Worm (Caenorhabditis elegans) whole organism, L2 larva: ENCODE data around the gene F42G2.5.

Source experiments
- egl-27 ChIP-seq: sonication (generic microtip); optimal IDR thresholded peaks from 3 replicates; lab custom pipeline; 2017; ENCODE audit warnings: missing biosample characterization, missing genetic modification reagents, missing genetic modification characterization
- fos-1 ChIP-seq: fragments of 150-350 bp; optimal IDR thresholded peaks from 2 replicates; lab custom pipeline; 2014; ENCODE audit warnings: missing biosample characterization, missing genetic modification characterization
- lsy-2 ChIP-seq, 2 experiments: fragments of 150-350 bp in 1 of 2; sonication (generic microtip) in 1 of 2; optimal IDR thresholded peaks; 2 replicates each; lab custom pipeline; 2014 to 2017; ENCODE audit warnings: missing biosample characterization in 2 of 2, missing genetic modification characterization in 2 of 2
- mdl-1 ChIP-seq, 2 experiments: fragments of 150-350 bp in 1 of 2; sonication (generic microtip) in 1 of 2; optimal IDR thresholded peaks; 2 replicates each; lab custom pipeline; 2017; ENCODE audit warnings: missing biosample characterization in 2 of 2, missing genetic modification characterization in 2 of 2
- nhr-25 ChIP-seq: fragments of 150-350 bp; sonication (generic microtip); optimal IDR thresholded peaks from 3 replicates; lab custom pipeline; 2014; ENCODE audit warnings: missing biosample characterization, missing genetic modification characterization
- skn-1 ChIP-seq: sonication (generic microtip); optimal IDR thresholded peaks from 2 replicates; lab custom pipeline; 2017; ENCODE audit warnings: missing biosample characterization, missing genetic modification characterization
- sma-9 ChIP-seq, 2 experiments: fragments of 150-350 bp in 1 of 2; sonication (generic microtip) in 1 of 2; optimal IDR thresholded peaks; 2 replicates each; lab custom pipeline; 2014 to 2016; ENCODE audit warnings: missing genetic modification characterization in 2 of 2, mild to moderate bottlenecking in 1 of 2, missing biosample characterization in 1 of 2, missing compliant biosample characterization in 1 of 2, missing genetic modification reagents in 1 of 2, moderate library complexity in 1 of 2
- snpc-4 ChIP-seq: fragments of 150-350 bp; optimal IDR thresholded peaks from 2 replicates; lab custom pipeline; 2014; ENCODE audit warnings: missing biosample characterization, missing genetic modification characterization
- unc-39 ChIP-seq: fragments of 150-350 bp; optimal IDR thresholded peaks from 2 replicates; lab custom pipeline; 2014; ENCODE audit warnings: missing biosample characterization, missing genetic modification characterization
- zag-1 ChIP-seq: fragments of 150-350 bp; optimal IDR thresholded peaks from 2 replicates; lab custom pipeline; 2014; ENCODE audit warnings: missing biosample characterization, missing genetic modification characterization
- ztf-11 ChIP-seq: sonication (generic microtip); optimal IDR thresholded peaks from 2 replicates; lab custom pipeline; 2017; ENCODE audit warnings: missing biosample characterization, missing genetic modification characterization

DNA sequence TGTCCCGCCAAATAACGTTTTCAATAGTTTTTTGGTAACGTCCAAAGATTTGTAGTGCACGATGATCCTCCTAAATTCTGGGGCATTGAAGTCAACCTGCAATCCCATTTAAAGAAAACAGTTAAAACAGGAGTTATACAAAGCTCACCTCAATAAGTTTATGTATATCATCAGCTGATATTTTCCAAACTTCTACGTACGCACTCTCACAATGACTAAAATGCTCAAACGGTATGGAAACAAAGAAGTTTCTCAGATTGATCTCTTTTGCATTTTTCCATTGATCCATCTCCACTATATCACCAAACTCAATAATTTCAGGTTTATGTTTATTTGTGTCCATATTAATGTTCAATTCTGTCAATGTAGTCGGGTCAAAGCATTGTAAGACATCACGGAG, 6.2 kb downstream of the F42G2.5 start:
- TF ChIP-seq nhr-25 (tag; lab: Kevin White, UChicago) (no peak), lsy-2 (tag; optimal IDR thresholded peaks at IDR 0.05; lab: Kevin White, UChicago) (no peak), sma-9 (GFP tag; optimal IDR thresholded peaks at IDR 0.05; lab: Kevin White, UChicago) (no peak), sma-9 (tag; optimal IDR thresholded peaks at IDR 0.05; lab: Kevin White, UChicago) (no peak), snpc-4 (tag; lab: Kevin White, UChicago) (no peak), ztf-11 (tag; lab: Kevin White, UChicago) (no peak), fos-1 (tag; lab: Kevin White, UChicago) (no peak), mdl-1 (tag; optimal IDR thresholded peaks at IDR 0.05; lab: Kevin White, UChicago) (no peak), zag-1 (no peak), unc-39 (tag; lab: Kevin White, UChicago) (no peak), skn-1 (tag; lab: Kevin White, UChicago) (no peak), egl-27 (tag; lab: Kevin White, UChicago) (no peak)
